Fruit fly (Drosophila melanogaster) whole organism, embryonic: ENCODE data around the gene TBC1D16.
A peak's percentile ranks its signal among the peaks of the same experiment; 100 is the strongest.

Source experiments
- Ada2b ChIP-seq: fragments of 200-800 bp; sonication (Bioruptor generic); IDR thresholded peaks from 2 replicates; pipeline ENCODE4 v1.3.6; 2022; ENCODE audit warnings: missing biosample characterization, missing genetic modification characterization
- Aef1 ChIP-seq: fragments of 200-800 bp; sonication (Bioruptor generic); IDR thresholded peaks from 3 replicates; pipeline ENCODE4 v1.3.6; 2022; ENCODE audit warnings: missing biosample characterization, missing genetic modification characterization
- Asciz ChIP-seq: fragments of 200-800 bp; sonication (Bioruptor generic); optimal IDR thresholded peaks from 2 replicates; lab custom pipeline; 2017; ENCODE audit warnings: missing biosample characterization, mild to moderate bottlenecking, missing genetic modification characterization, missing genetic modification reagents
- Atf-2 ChIP-seq: fragments of 200-800 bp; sonication (Bioruptor generic); optimal IDR thresholded peaks from 2 replicates; lab custom pipeline; 2016; ENCODE audit warnings: missing biosample characterization, missing genetic modification characterization
- B-H2 ChIP-seq: fragments of 200-800 bp; sonication (Bioruptor generic); optimal IDR thresholded peaks from 2 replicates; lab custom pipeline; 2018; ENCODE audit warnings: missing biosample characterization, mild to moderate bottlenecking, missing genetic modification characterization
- CG10209 ChIP-seq: fragments of 200-800 bp; sonication (Bioruptor generic); optimal IDR thresholded peaks from 3 replicates; lab custom pipeline; 2017; ENCODE audit warnings: missing biosample characterization, mild to moderate bottlenecking, missing genetic modification characterization, missing genetic modification reagents
- CG10431 ChIP-seq: fragments of 200-800 bp; sonication (Bioruptor generic); optimal IDR thresholded peaks from 3 replicates; lab custom pipeline; 2018; ENCODE audit warnings: missing biosample characterization, mild to moderate bottlenecking, missing genetic modification characterization
- CG10462 ChIP-seq: fragments of 200-800 bp; sonication (Bioruptor generic); optimal IDR thresholded peaks from 2 replicates; lab custom pipeline; 2016; ENCODE audit warnings: missing biosample characterization, missing genetic modification characterization
- CG12104 ChIP-seq: fragments of 200-800 bp; sonication (Bioruptor generic); optimal IDR thresholded peaks from 3 replicates; lab custom pipeline; 2016; ENCODE audit warnings: missing biosample characterization, missing genetic modification characterization
- CG1233 ChIP-seq: fragments of 200-800 bp; sonication (Bioruptor generic); optimal IDR thresholded peaks from 4 replicates; lab custom pipeline; 2018; ENCODE audit warnings: missing biosample characterization, mild to moderate bottlenecking, missing genetic modification characterization
- CG13775 ChIP-seq: fragments of 200-800 bp; sonication (Bioruptor generic); optimal IDR thresholded peaks from 3 replicates; lab custom pipeline; 2017; ENCODE audit warnings: missing biosample characterization, mild to moderate bottlenecking, missing genetic modification characterization
- CG14860 ChIP-seq: fragments of 200-800 bp; sonication (Bioruptor generic); IDR thresholded peaks from 3 replicates; pipeline ENCODE4 v1.3.6; 2022; ENCODE audit warnings: missing biosample characterization, missing genetic modification characterization; ENCODE audit not compliant: partially characterized antibody
- CG15696 ChIP-seq: fragments of 200-800 bp; sonication (Bioruptor generic); optimal IDR thresholded peaks from 2 replicates; lab custom pipeline; 2019; ENCODE audit warnings: missing biosample characterization, mild to moderate bottlenecking, missing genetic modification characterization, moderate library complexity
- CG17186 ChIP-seq: fragments of 200-800 bp; sonication (Bioruptor generic); optimal IDR thresholded peaks from 3 replicates; lab custom pipeline; 2017; ENCODE audit warnings: missing biosample characterization, missing genetic modification reagents, missing genetic modification characterization
- CG1792 ChIP-seq: fragments of 200-800 bp; sonication (Bioruptor generic); optimal IDR thresholded peaks from 2 replicates; lab custom pipeline; 2016; ENCODE audit warnings: missing biosample characterization, missing genetic modification characterization
- CG18619 ChIP-seq: fragments of 200-800 bp; sonication (Bioruptor generic); optimal IDR thresholded peaks from 3 replicates; lab custom pipeline; 2017; ENCODE audit warnings: missing biosample characterization, mild to moderate bottlenecking, missing genetic modification characterization
- CG2129 ChIP-seq: fragments of 200-800 bp; sonication (Bioruptor generic); IDR thresholded peaks from 2 replicates; pipeline ENCODE4 v1.3.6; 2022; ENCODE audit warnings: missing biosample characterization, missing genetic modification characterization; ENCODE audit not compliant: partially characterized antibody
- CG2712 ChIP-seq: fragments of 200-800 bp; optimal IDR thresholded peaks from 3 replicates; lab custom pipeline; 2019; ENCODE audit warnings: missing biosample characterization, mild to moderate bottlenecking, missing genetic modification characterization, moderate library complexity
- CG34376 ChIP-seq: fragments of 200-800 bp; sonication (Bioruptor generic); optimal IDR thresholded peaks from 2 replicates; lab custom pipeline; 2018; ENCODE audit warnings: missing biosample characterization, mild to moderate bottlenecking, missing genetic modification characterization
- CG4730 ChIP-seq: fragments of 200-800 bp; sonication (Bioruptor generic); IDR thresholded peaks from 2 replicates; pipeline ENCODE4 v1.3.6; 2022; ENCODE audit warnings: missing biosample characterization, missing genetic modification characterization
- CG7987 ChIP-seq: fragments of 200-800 bp; sonication (Bioruptor generic); optimal IDR thresholded peaks from 2 replicates; lab custom pipeline; 2018; ENCODE audit warnings: missing biosample characterization, mild to moderate bottlenecking, missing genetic modification characterization, moderate library complexity
- CG8944 ChIP-seq: fragments of 200-800 bp; sonication (Bioruptor generic); optimal IDR thresholded peaks from 3 replicates; lab custom pipeline; 2016; ENCODE audit warnings: missing biosample characterization, missing genetic modification characterization
- D ChIP-seq, 2 experiments: fragments of 200-800 bp in 1 of 2; fragments of >200 bp in 1 of 2; sonication (Bioruptor generic) in 1 of 2; optimal IDR thresholded peaks; 2 replicates in 1 of 2; 3 replicates in 1 of 2; lab custom pipeline; 2017; ENCODE audit warnings: mild to moderate bottlenecking in 1 of 2, missing biosample characterization in 1 of 2, missing genetic modification characterization in 1 of 2, missing genetic modification reagents in 1 of 2
- Elba2 ChIP-seq: fragments of 200-800 bp; sonication (Bioruptor generic); optimal IDR thresholded peaks from 3 replicates; lab custom pipeline; 2016; ENCODE audit warnings: missing biosample characterization, missing genetic modification characterization
- H2.0 ChIP-seq: fragments of 200-800 bp; sonication (Bioruptor generic); IDR thresholded peaks from 2 replicates; pipeline ENCODE4 v1.3.6; 2022; ENCODE audit warnings: missing biosample characterization, missing genetic modification characterization
- HLH3B ChIP-seq: fragments of 200-800 bp; sonication (Bioruptor generic); IDR thresholded peaks from 2 replicates; pipeline ENCODE4 v1.3.6; 2022; ENCODE audit warnings: missing biosample characterization, missing genetic modification characterization
- Jarid2 ChIP-seq: fragments of 200-800 bp; sonication (Bioruptor generic); optimal IDR thresholded peaks from 3 replicates; lab custom pipeline; 2017; ENCODE audit warnings: mild to moderate bottlenecking, missing biosample characterization, missing genetic modification reagents, missing genetic modification characterization
- Lpt ChIP-seq: fragments of >200 bp; optimal IDR thresholded peaks from 2 replicates; lab custom pipeline; 2018; ENCODE audit warnings: missing biosample characterization, missing genetic modification characterization
- Meics ChIP-seq: fragments of 200-800 bp; sonication (Bioruptor generic); optimal IDR thresholded peaks from 2 replicates; lab custom pipeline; 2017; ENCODE audit warnings: missing biosample characterization, mild to moderate bottlenecking, missing genetic modification characterization
- Ptx1 ChIP-seq: fragments of 200-800 bp; sonication (Bioruptor generic); IDR thresholded peaks from 2 replicates; pipeline ENCODE4 v1.3.6; 2022; ENCODE audit warnings: missing biosample characterization, missing genetic modification characterization
- btn ChIP-seq: fragments of 200-800 bp; sonication (Bioruptor generic); optimal IDR thresholded peaks from 2 replicates; lab custom pipeline; 2016; ENCODE audit warnings: missing biosample characterization, missing genetic modification characterization
- chif ChIP-seq, 2 experiments: fragments of 200-800 bp; sonication (Bioruptor generic); optimal IDR thresholded peaks; 3 replicates each; lab custom pipeline; 2016; ENCODE audit warnings: missing biosample characterization in 2 of 2, missing genetic modification characterization in 2 of 2
- chm ChIP-seq: fragments of 200-800 bp; sonication (Bioruptor generic); IDR thresholded peaks from 2 replicates; pipeline ENCODE4 v1.3.6; 2022; ENCODE audit warnings: missing biosample characterization, missing genetic modification characterization
- crol ChIP-seq: fragments of 200-800 bp; sonication (Bioruptor generic); IDR thresholded peaks from 2 replicates; pipeline ENCODE4 v1.3.6; 2022; ENCODE audit warnings: missing biosample characterization, missing genetic modification characterization
- dan ChIP-seq: fragments of 200-800 bp; sonication (Bioruptor generic); IDR thresholded peaks from 2 replicates; pipeline ENCODE4 v1.3.6; 2022; ENCODE audit warnings: missing biosample characterization, missing genetic modification characterization
- disco-r ChIP-seq: fragments of 200-800 bp; sonication (Bioruptor generic); optimal IDR thresholded peaks from 2 replicates; lab custom pipeline; 2016; ENCODE audit warnings: missing biosample characterization, missing genetic modification characterization
- dmrt99B ChIP-seq: fragments of 200-800 bp; sonication (Bioruptor generic); optimal IDR thresholded peaks from 2 replicates; lab custom pipeline; 2018; ENCODE audit warnings: missing biosample characterization, mild to moderate bottlenecking, missing genetic modification characterization, moderate library complexity
- esg ChIP-seq: fragments of 200-800 bp; sonication (Bioruptor generic); conservative IDR thresholded peaks from 2 replicates; pipeline ENCODE4 v1.3.6; 2022; ENCODE audit warnings: missing biosample characterization, missing genetic modification characterization
- gcm2 ChIP-seq: fragments of 200-800 bp; sonication (Bioruptor generic); optimal IDR thresholded peaks from 2 replicates; lab custom pipeline; 2016; ENCODE audit warnings: missing biosample characterization, missing genetic modification characterization
- gsb ChIP-seq: fragments of 200-800 bp; sonication (Bioruptor generic); IDR thresholded peaks from 2 replicates; pipeline ENCODE4 v1.3.6; 2022; ENCODE audit warnings: missing biosample characterization, missing genetic modification characterization
- mam ChIP-seq: fragments of 200-800 bp; sonication (Bioruptor generic); optimal IDR thresholded peaks from 3 replicates; lab custom pipeline; 2016; ENCODE audit warnings: missing biosample characterization, missing genetic modification characterization
- nmo ChIP-seq: fragments of 200-800 bp; sonication (Bioruptor generic); optimal IDR thresholded peaks from 2 replicates; lab custom pipeline; 2018; ENCODE audit warnings: missing biosample characterization, mild to moderate bottlenecking, missing genetic modification characterization, moderate library complexity
- pb ChIP-seq: fragments of 200-800 bp; sonication (Bioruptor generic); optimal IDR thresholded peaks from 3 replicates; lab custom pipeline; 2016; ENCODE audit warnings: missing biosample characterization, missing genetic modification characterization
- pros ChIP-seq: fragments of 200-800 bp; sonication (Bioruptor generic); optimal IDR thresholded peaks from 3 replicates; lab custom pipeline; 2019; ENCODE audit warnings: missing biosample characterization, mild to moderate bottlenecking, missing genetic modification characterization, moderate library complexity
- pum ChIP-seq: fragments of 200-800 bp; sonication (Bioruptor generic); optimal IDR thresholded peaks from 2 replicates; lab custom pipeline; 2016; ENCODE audit warnings: missing biosample characterization, missing genetic modification characterization
- rib ChIP-seq: fragments of 200-800 bp; sonication (Bioruptor generic); IDR thresholded peaks from 2 replicates; pipeline ENCODE4 v1.3.6; 2022; ENCODE audit warnings: missing biosample characterization, missing genetic modification characterization
- sqz ChIP-seq: fragments of 200-800 bp; sonication (Bioruptor generic); optimal IDR thresholded peaks from 3 replicates; lab custom pipeline; 2018; ENCODE audit warnings: missing biosample characterization, mild to moderate bottlenecking, missing genetic modification characterization
- ssp ChIP-seq: fragments of 200-800 bp; sonication (Bioruptor generic); IDR thresholded peaks from 2 replicates; pipeline ENCODE4 v1.3.6; 2022; ENCODE audit warnings: missing biosample characterization, missing genetic modification characterization
- stwl ChIP-seq: fragments of 200-800 bp; sonication (Bioruptor generic); optimal IDR thresholded peaks from 3 replicates; lab custom pipeline; 2018; ENCODE audit warnings: missing biosample characterization, mild to moderate bottlenecking, missing genetic modification characterization, moderate library complexity
- zen2 ChIP-seq: fragments of 200-800 bp; sonication (Bioruptor generic); IDR thresholded peaks from 3 replicates; pipeline ENCODE4 v1.3.6; 2022; ENCODE audit warnings: missing biosample characterization, missing genetic modification characterization; ENCODE audit not compliant: partially characterized antibody
- zf30C ChIP-seq: fragments of 200-800 bp; sonication (Bioruptor generic); optimal IDR thresholded peaks from 3 replicates; lab custom pipeline; 2018; ENCODE audit warnings: missing biosample characterization, mild to moderate bottlenecking, missing genetic modification characterization

Gene TBC1D16

DNA sequence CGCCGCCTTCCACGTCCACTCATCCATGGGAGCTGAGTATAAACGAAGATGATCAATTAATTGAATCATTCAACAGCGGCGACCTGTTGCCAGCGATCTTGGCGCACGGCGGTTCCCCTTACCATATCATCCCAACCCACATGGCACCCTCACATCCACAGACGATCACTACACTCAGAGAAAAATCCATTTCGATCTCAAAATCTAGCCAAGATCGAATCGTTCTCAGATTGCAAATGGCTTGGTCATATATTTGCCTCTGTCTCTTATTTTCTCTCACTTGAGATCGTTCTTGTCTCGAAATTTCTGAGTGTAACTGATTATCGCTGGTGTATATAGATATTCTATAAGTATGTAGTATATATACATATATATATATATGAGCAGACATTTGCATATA, 32.9 kb upstream of the TBC1D16 start (continued):
- TF ChIP-seq CG15696 (tag; lab: Kevin White, UChicago) (no peak), Ada2b (peak; percentile 43; the same call in 1 of the 2 replicates), CG2129 (GFP tag; lab: Robert Waterston, UW) (no peak), zen2 (GFP tag; lab: Robert Waterston, UW) (no peak), CG18619 (GFP tag; lab: Kevin White, UChicago) (peak; percentile 38), pum (GFP tag; lab: Kevin White, UChicago) (no peak), CG14860 (GFP tag; lab: Robert Waterston, UW) (no peak), Lpt (GFP tag; lab: Kevin White, UChicago) (no peak), rib (GFP tag; lab: Robert Waterston, UW) (no peak), nmo (GFP tag; lab: Kevin White, UChicago) (peak; percentile 52), pb (GFP tag; lab: Kevin White, UChicago) (no peak), B-H2 (peak; percentile 27), CG1792 (GFP tag; lab: Kevin White, UChicago) (no peak), ssp (GFP tag; lab: Robert Waterston, UW) (peak; percentile 29; the same call in 1 of the 2 replicates), HLH3B (peak; percentile 75), Aef1 (GFP tag; lab: Robert Waterston, UW) (peak; percentile 63), CG4730 (GFP tag; lab: Robert Waterston, UW) (peak; percentile 38; the same call in 1 of the 2 replicates), CG7987 (GFP tag; lab: Kevin White, UChicago) (no peak), dmrt99B (peak; percentile 70), D (optimal IDR thresholded peaks at IDR 0.05; lab: Kevin White, UChicago) (no peak), D (GFP tag; optimal IDR thresholded peaks at IDR 0.05; lab: Kevin White, UChicago) (peak; percentile 26), esg (GFP tag; lab: Robert Waterston, UW) (peak; percentile 61), CG10462 (GFP tag; lab: Kevin White, UChicago) (no peak), disco-r (GFP tag; lab: Kevin White, UChicago) (no peak), gsb (GFP tag; lab: Robert Waterston, UW) (0 out of 2 replicates have a peak, but pooled peaks have one; percentile 46), dan (GFP tag; lab: Robert Waterston, UW) (no peak), chif (GFP tag; optimal IDR thresholded peaks at IDR 0.05; lab: Kevin White, UChicago) (peak; percentile 6 to 8), Asciz (GFP tag; lab: Kevin White, UChicago) (peak; percentile 41), CG1233 (GFP tag; lab: Kevin White, UChicago) (no peak), Elba2 (GFP tag; lab: Kevin White, UChicago) (no peak), Ptx1 (peak; percentile 76), Meics (GFP tag; lab: Kevin White, UChicago) (peak; percentile 62), CG34376 (GFP tag; lab: Kevin White, UChicago) (no peak), pros (GFP tag; lab: Kevin White, UChicago) (no peak), H2.0 (peak; percentile 60), chm (GFP tag; lab: Robert Waterston, UW) (0 out of 2 replicates have a peak, but pooled peaks have one; percentile 55), crol (no peak), stwl (tag; lab: Kevin White, UChicago) (no peak), CG10431 (GFP tag; lab: Kevin White, UChicago) (no peak), CG12104 (GFP tag; lab: Kevin White, UChicago) (no peak), btn (GFP tag; lab: Kevin White, UChicago) (no peak), CG17186 (GFP tag; lab: Kevin White, UChicago) (no peak), CG2712 (tag; lab: Kevin White, UChicago) (peak; percentile 70), sqz (peak; percentile 1), Atf-2 (GFP tag; lab: Kevin White, UChicago) (no peak), CG13775 (GFP tag; lab: Kevin White, UChicago) (peak; percentile 30), CG10209 (GFP tag; lab: Kevin White, UChicago) (peak; percentile 39), mam (GFP tag; lab: Kevin White, UChicago) (peak; percentile 39), CG8944 (GFP tag; lab: Kevin White, UChicago) (peak; percentile 8), Jarid2 (GFP tag; lab: Kevin White, UChicago) (no peak), zf30C (peak; percentile 57), gcm2 (GFP tag; lab: Kevin White, UChicago) (no peak)
